Worm (Caenorhabditis elegans) whole organism, L4 larva: ENCODE data around the gene W02D7.8.

Experiments used
- ceh-82 ChIP-seq: sonication (generic microtip); optimal IDR thresholded peaks from 2 replicates; lab custom pipeline; 2017; ENCODE audit warnings: missing biosample characterization, missing genetic modification characterization
- fos-1 ChIP-seq: fragments of 150-350 bp; optimal IDR thresholded peaks from 2 replicates; lab custom pipeline; 2014; ENCODE audit warnings: missing biosample characterization, missing genetic modification characterization
- madf-9 ChIP-seq: fragments of 200-800 bp; sonication (Bioruptor generic); conservative IDR thresholded peaks from 2 replicates; pipeline ENCODE4 v1.3.6; 2022; ENCODE audit warnings: missing genetic modification reagents, missing genetic modification characterization, missing compliant biosample characterization

DNA sequence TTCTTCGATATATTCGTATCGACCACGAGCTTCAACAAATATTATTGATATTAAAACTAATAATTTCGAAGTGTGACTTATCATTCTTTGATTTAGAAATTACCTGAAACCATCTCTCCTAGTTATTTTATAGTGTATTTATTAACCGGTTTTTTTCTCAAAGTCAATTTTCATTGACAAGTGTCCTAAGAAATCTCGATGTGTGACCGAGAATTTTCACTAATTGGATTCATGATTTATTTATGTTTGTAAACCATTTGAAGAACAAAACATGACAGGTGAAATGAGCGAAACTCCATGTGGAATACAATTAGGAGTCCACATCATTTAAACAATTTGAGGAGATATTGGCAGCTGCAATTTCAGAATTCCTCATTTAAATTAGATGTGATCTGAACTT lies 42.8 kb downstream of the W02D7.8 start, which contains the start of gene C16D9.8:
- TF ChIP-seq madf-9 = no peak
- TF ChIP-seq fos-1 = no peak
- TF ChIP-seq ceh-82 = no peak
